Worm (Caenorhabditis elegans) whole organism, L3 larva: ENCODE measurements around the gene hmt-1.

ENCODE experiments used
- R02D3.7 ChIP-seq: fragments of 150-350 bp; optimal IDR thresholded peaks from 2 replicates; lab custom pipeline; 2014; ENCODE audit warnings: missing biosample characterization, missing genetic modification characterization
- aly-2 ChIP-seq: fragments of 150-350 bp; optimal IDR thresholded peaks from 2 replicates; lab custom pipeline; 2014; ENCODE audit warnings: missing biosample characterization, missing genetic modification characterization
- ceh-28 ChIP-seq: fragments of 150-350 bp; optimal IDR thresholded peaks from 2 replicates; lab custom pipeline; 2014; ENCODE audit warnings: missing biosample characterization, missing genetic modification reagents, missing genetic modification characterization
- ceh-82 ChIP-seq: fragments of 150-350 bp; optimal IDR thresholded peaks from 2 replicates; lab custom pipeline; 2014; ENCODE audit warnings: missing biosample characterization, missing genetic modification characterization
- elt-3 ChIP-seq, 3 experiments: fragments of 150-350 bp in 1 of 3; sonication (generic microtip) in 2 of 3; optimal IDR thresholded peaks; 2 replicates in 2 of 3; 4 replicates in 1 of 3; lab custom pipeline; 2014 to 2017; ENCODE audit warnings: missing biosample characterization in 3 of 3, missing genetic modification characterization in 3 of 3
- jun-1 ChIP-seq: fragments of 150-350 bp; optimal IDR thresholded peaks from 2 replicates; lab custom pipeline; 2014; ENCODE audit warnings: missing biosample characterization, missing genetic modification reagents, missing genetic modification characterization
- nhr-25 ChIP-seq: sonication (generic microtip); optimal IDR thresholded peaks from 2 replicates; lab custom pipeline; 2017; ENCODE audit warnings: missing biosample characterization, missing genetic modification characterization
- nhr-76 ChIP-seq: fragments of 150-350 bp; sonication (generic microtip); optimal IDR thresholded peaks from 5 replicates; lab custom pipeline; 2014; ENCODE audit warnings: missing biosample characterization, missing genetic modification characterization
- nhr-77 ChIP-seq: fragments of 150-350 bp; optimal IDR thresholded peaks from 2 replicates; lab custom pipeline; 2014; ENCODE audit warnings: missing biosample characterization, missing genetic modification characterization
- pha-4 ChIP-seq: fragments of 150-350 bp; optimal IDR thresholded peaks from 2 replicates; lab custom pipeline; 2014; ENCODE audit warnings: missing biosample characterization, missing genetic modification reagents, missing genetic modification characterization
- pqm-1 ChIP-seq: fragments of 150-350 bp; optimal IDR thresholded peaks from 2 replicates; lab custom pipeline; 2017; ENCODE audit warnings: missing biosample characterization, missing genetic modification characterization, inconsistent platforms
- unc-39 ChIP-seq: sonication (generic microtip); optimal IDR thresholded peaks from 4 replicates; lab custom pipeline; 2017; ENCODE audit warnings: missing biosample characterization, missing genetic modification characterization

DNA sequence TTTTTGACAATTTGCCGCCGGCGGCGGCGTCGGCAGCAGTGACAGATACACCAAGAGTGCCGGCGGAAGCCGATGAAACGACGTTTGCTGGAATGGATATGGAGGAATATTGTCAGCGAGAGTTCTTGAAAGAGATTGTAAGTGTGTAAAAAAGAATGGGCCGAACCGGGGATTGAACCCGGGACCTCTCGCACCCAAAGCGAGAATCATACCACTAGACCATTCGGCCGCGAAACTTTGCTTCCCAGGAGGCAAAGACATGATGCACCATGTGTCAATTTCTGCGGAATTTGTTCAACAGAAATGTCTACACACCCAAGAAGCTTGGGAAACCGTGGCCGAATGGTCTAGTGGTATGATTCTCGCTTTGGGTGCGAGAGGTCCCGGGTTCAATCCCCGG lies 33.1 kb downstream of the hmt-1 start:
- no peak for TF ChIP-seq unc-39 (tag; lab: Kevin White, UChicago)
- TF ChIP-seq aly-2 (tag; lab: Kevin White, UChicago): peak; percentile 22
- peak; percentile 58 for TF ChIP-seq nhr-25 (tag; lab: Kevin White, UChicago)
- peak; percentile 76 for TF ChIP-seq pha-4 (tag; lab: Kevin White, UChicago)
- TF ChIP-seq elt-3 (tag; optimal IDR thresholded peaks at IDR 0.05; lab: Kevin White, UChicago): peak in 1 of 3 experiments; percentile 41
- TF ChIP-seq pqm-1 (tag; lab: Kevin White, UChicago): no peak
- no peak for TF ChIP-seq nhr-76 (tag; lab: Kevin White, UChicago)
- peak; percentile 30 for TF ChIP-seq R02D3.7
- TF ChIP-seq ceh-28 (tag; lab: Kevin White, UChicago): no peak
- peak; percentile 54 for TF ChIP-seq nhr-77
- peak; percentile 37 for TF ChIP-seq jun-1
- peak; percentile 59 for TF ChIP-seq ceh-82 (tag; lab: Kevin White, UChicago)
